Worm (Caenorhabditis elegans) whole organism, L3 larva: ENCODE measurements around the gene pha-4.

Experiments used
- R02D3.7 ChIP-seq: fragments of 150-350 bp; optimal IDR thresholded peaks from 2 replicates; lab custom pipeline; 2014; ENCODE audit warnings: missing biosample characterization, missing genetic modification characterization
- aly-2 ChIP-seq: fragments of 150-350 bp; optimal IDR thresholded peaks from 2 replicates; lab custom pipeline; 2014; ENCODE audit warnings: missing biosample characterization, missing genetic modification characterization
- ama-1 ChIP-seq: fragments of 150-350 bp; optimal IDR thresholded peaks from 2 replicates; lab custom pipeline; 2018
- ceh-16 ChIP-seq: sonication (generic microtip); optimal IDR thresholded peaks from 2 replicates; lab custom pipeline; 2017; ENCODE audit warnings: missing biosample characterization, missing genetic modification characterization
- ceh-28 ChIP-seq: fragments of 150-350 bp; optimal IDR thresholded peaks from 2 replicates; lab custom pipeline; 2014; ENCODE audit warnings: missing biosample characterization, missing genetic modification reagents, missing genetic modification characterization
- ceh-82 ChIP-seq: fragments of 150-350 bp; optimal IDR thresholded peaks from 2 replicates; lab custom pipeline; 2014; ENCODE audit warnings: missing biosample characterization, missing genetic modification characterization
- ceh-9 ChIP-seq: sonication (generic microtip); optimal IDR thresholded peaks from 2 replicates; lab custom pipeline; 2018; ENCODE audit warnings: missing biosample characterization, missing genetic modification characterization
- egl-5 ChIP-seq: fragments of 150-350 bp; optimal IDR thresholded peaks from 2 replicates; lab custom pipeline; 2017; ENCODE audit warnings: missing biosample characterization, missing genetic modification reagents, missing genetic modification characterization, inconsistent platforms
- elt-1 ChIP-seq: fragments of 150-350 bp; optimal IDR thresholded peaks from 2 replicates; lab custom pipeline; 2014; ENCODE audit warnings: missing biosample characterization, missing genetic modification characterization
- elt-2 ChIP-seq: sonication (generic microtip); optimal IDR thresholded peaks from 2 replicates; lab custom pipeline; 2016; ENCODE audit warnings: missing genetic modification reagents, mild to moderate bottlenecking, missing genetic modification characterization, missing compliant biosample characterization
- fkh-10 ChIP-seq: sonication (generic microtip); optimal IDR thresholded peaks from 2 replicates; lab custom pipeline; 2017; ENCODE audit warnings: missing biosample characterization, missing genetic modification reagents, missing genetic modification characterization
- fos-1 ChIP-seq: fragments of 150-350 bp; optimal IDR thresholded peaks from 2 replicates; lab custom pipeline; 2014; ENCODE audit warnings: missing biosample characterization, missing genetic modification characterization
- hmg-11 ChIP-seq: sonication (generic microtip); optimal IDR thresholded peaks from 2 replicates; lab custom pipeline; 2016; ENCODE audit warnings: missing genetic modification characterization, missing compliant biosample characterization
- jun-1 ChIP-seq: fragments of 150-350 bp; optimal IDR thresholded peaks from 2 replicates; lab custom pipeline; 2014; ENCODE audit warnings: missing biosample characterization, missing genetic modification reagents, missing genetic modification characterization
- lin-15B ChIP-seq: fragments of 150-350 bp; optimal IDR thresholded peaks from 2 replicates; lab custom pipeline; 2014; ENCODE audit warnings: missing biosample characterization, missing genetic modification characterization
- lin-39 ChIP-seq: fragments of 150-350 bp; optimal IDR thresholded peaks from 2 replicates; lab custom pipeline; 2018; ENCODE audit warnings: missing biosample characterization, missing genetic modification reagents, missing genetic modification characterization
- lsy-12 ChIP-seq: sonication (generic microtip); optimal IDR thresholded peaks from 2 replicates; lab custom pipeline; 2016; ENCODE audit warnings: mild to moderate bottlenecking, missing genetic modification characterization, missing compliant biosample characterization
- mdl-1 ChIP-seq: fragments of 150-350 bp; optimal IDR thresholded peaks from 2 replicates; lab custom pipeline; 2014; ENCODE audit warnings: missing biosample characterization, missing genetic modification characterization
- mml-1 ChIP-seq: fragments of 150-350 bp; sonication (generic microtip); optimal IDR thresholded peaks from 3 replicates; lab custom pipeline; 2014; ENCODE audit warnings: missing biosample characterization, missing genetic modification characterization
- nfya-1 ChIP-seq: sonication (generic microtip); optimal IDR thresholded peaks from 2 replicates; lab custom pipeline; 2017; ENCODE audit warnings: missing genetic modification characterization, mild to moderate bottlenecking, missing compliant biosample characterization, antibody characterized with exemption, moderate library complexity; ENCODE audit not compliant: insufficient read depth
- nhr-12 ChIP-seq: fragments of 150-350 bp; optimal IDR thresholded peaks from 2 replicates; lab custom pipeline; 2014; ENCODE audit warnings: missing biosample characterization, missing genetic modification characterization
- nhr-23 ChIP-seq: fragments of 150-350 bp; optimal IDR thresholded peaks from 2 replicates; lab custom pipeline; 2014; ENCODE audit warnings: missing biosample characterization, missing genetic modification reagents, missing genetic modification characterization
- nhr-25 ChIP-seq: sonication (generic microtip); optimal IDR thresholded peaks from 2 replicates; lab custom pipeline; 2017; ENCODE audit warnings: missing biosample characterization, missing genetic modification characterization
- nhr-28 ChIP-seq: fragments of 150-350 bp; optimal IDR thresholded peaks from 2 replicates; lab custom pipeline; 2014; ENCODE audit warnings: missing biosample characterization, missing genetic modification characterization
- nhr-43 ChIP-seq: sonication (generic microtip); optimal IDR thresholded peaks from 2 replicates; lab custom pipeline; 2016; ENCODE audit warnings: mild to moderate bottlenecking, missing genetic modification characterization, missing compliant biosample characterization; ENCODE audit not compliant: poor library complexity, severe bottlenecking
- pha-4 ChIP-seq: fragments of 150-350 bp; optimal IDR thresholded peaks from 2 replicates; lab custom pipeline; 2014; ENCODE audit warnings: missing biosample characterization, missing genetic modification reagents, missing genetic modification characterization
- pqm-1 ChIP-seq: fragments of 150-350 bp; optimal IDR thresholded peaks from 2 replicates; lab custom pipeline; 2017; ENCODE audit warnings: missing biosample characterization, missing genetic modification characterization, inconsistent platforms
- snpc-4 ChIP-seq: fragments of 150-350 bp; optimal IDR thresholded peaks from 2 replicates; lab custom pipeline; 2014; ENCODE audit warnings: missing biosample characterization, missing genetic modification characterization
- tbx-2 ChIP-seq: sonication (generic microtip); optimal IDR thresholded peaks from 2 replicates; lab custom pipeline; 2016; ENCODE audit warnings: mild to moderate bottlenecking, missing genetic modification characterization, missing compliant biosample characterization
- unc-39 ChIP-seq: sonication (generic microtip); optimal IDR thresholded peaks from 4 replicates; lab custom pipeline; 2017; ENCODE audit warnings: missing biosample characterization, missing genetic modification characterization
- unc-62 ChIP-seq: fragments of 150-350 bp; sonication (generic microtip); optimal IDR thresholded peaks from 4 replicates; lab custom pipeline; 2014; ENCODE audit warnings: missing biosample characterization, missing genetic modification reagents, missing genetic modification characterization
- zag-1 ChIP-seq: fragments of 150-350 bp; optimal IDR thresholded peaks from 2 replicates; lab custom pipeline; 2014; ENCODE audit warnings: missing biosample characterization, missing genetic modification characterization
- ztf-11 ChIP-seq: fragments of 150-350 bp; optimal IDR thresholded peaks from 2 replicates; lab custom pipeline; 2014; ENCODE audit warnings: missing biosample characterization, missing genetic modification characterization
- ztf-4 ChIP-seq: fragments of 150-350 bp; optimal IDR thresholded peaks from 2 replicates; lab custom pipeline; 2014; ENCODE audit warnings: missing biosample characterization, missing genetic modification characterization

pha-4 gene

DNA sequence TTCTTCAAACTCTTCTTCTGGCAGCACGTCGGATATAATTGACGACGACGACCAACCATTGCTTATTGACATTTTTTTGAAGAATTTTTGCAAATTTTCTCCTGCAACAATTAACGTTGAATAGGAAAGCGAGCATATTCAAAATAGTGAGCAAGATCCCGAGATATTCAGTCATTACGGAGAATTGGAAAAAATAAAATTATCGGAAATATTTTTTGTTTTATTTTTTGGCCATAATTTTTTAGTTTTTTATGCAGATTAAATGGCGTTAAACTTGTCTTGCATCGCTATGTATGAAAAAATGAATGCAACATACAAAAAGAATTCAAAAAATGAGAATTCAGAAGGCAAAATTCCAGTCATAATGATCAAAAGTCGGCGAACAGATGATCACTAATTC is 17.2 kb downstream of the pha-4 start, which contains the start of gene elp-1:
Gene elp-1, minus strand, starts transcription at position 101 of the 400 bp plus-strand sequence.
- TF ChIP-seq ceh-9 (tag; lab: Kevin White, UChicago) = no peak
- no peak for TF ChIP-seq lin-39
- TF ChIP-seq lsy-12 (tag; lab: Kevin White, UChicago) = no peak

ce11 chrV:20770846-20771245 is 18.0 kb downstream of the pha-4 start:
- peak; percentile 71 for TF ChIP-seq elt-2
- no peak for TF ChIP-seq ceh-28 (tag; lab: Kevin White, UChicago)
- no peak for TF ChIP-seq zag-1 (tag; lab: Kevin White, UChicago)
- no peak for TF ChIP-seq ceh-16 (tag; lab: Kevin White, UChicago)
- no peak for TF ChIP-seq mdl-1
- TF ChIP-seq pqm-1 (tag; lab: Kevin White, UChicago) = peak; percentile 37
- no peak for TF ChIP-seq nhr-12 (tag; lab: Kevin White, UChicago)
- TF ChIP-seq tbx-2 (tag; lab: Kevin White, UChicago) = no peak
- TF ChIP-seq, all 47 proteins: peak for 2

DNA sequence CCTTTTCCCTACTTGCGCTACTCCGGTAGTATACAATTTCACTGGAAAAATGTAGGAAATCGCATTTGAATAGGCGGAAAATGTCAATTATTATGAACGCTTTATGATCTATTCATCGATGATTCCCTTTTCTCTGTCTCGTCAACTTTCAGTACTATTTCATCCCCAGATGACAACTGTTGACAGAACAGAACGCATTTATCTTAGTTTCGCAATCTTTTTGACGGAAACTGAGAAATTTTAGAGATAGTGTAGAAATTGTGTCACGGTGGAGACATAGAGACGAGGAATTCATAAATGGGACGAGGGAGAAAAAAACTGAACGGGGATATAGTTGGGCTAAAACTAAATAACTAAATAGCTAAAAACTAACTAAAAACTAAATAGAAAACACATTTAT is 18.9 kb downstream of the pha-4 start:
- TF ChIP-seq egl-5 (tag; lab: Kevin White, UChicago) (no peak), nhr-23 (tag; lab: Kevin White, UChicago) (peak; percentile 2), ceh-9 (tag; lab: Kevin White, UChicago) (no peak), unc-62 (GFP tag; lab: Kevin White, UChicago) (peak; percentile 24), nhr-12 (tag; lab: Kevin White, UChicago) (no peak), nhr-43 (tag; lab: Kevin White, UChicago) (no peak), ama-1 (lab: Kevin White, UChicago) (no peak)

ce11 chrV:20773647-20774046 is 20.8 kb downstream of the pha-4 start, which contains the start of gene F38A6.5:
TSS of gene F38A6.5 (minus strand) at chrV:20773747.
- TF ChIP-seq ceh-28 (tag; lab: Kevin White, UChicago) = peak; percentile 2
- TF ChIP-seq jun-1 = no peak

ce11 chrV:20775269-20775668 is 22.4 kb downstream of the pha-4 start, which contains the start of gene F38A6.4:
TSS of gene F38A6.4 (minus strand) at chrV:20775369.
- TF ChIP-seq nhr-25 (tag; lab: Kevin White, UChicago) (peak; percentile 14), ceh-16 (tag; lab: Kevin White, UChicago) (no peak)

- TF ChIP-seq pha-4 (tag; lab: Kevin White, UChicago) (no peak), elt-2 (peak; percentile 46), fos-1 (tag; lab: Kevin White, UChicago) (no peak), hmg-11 (tag; lab: Kevin White, UChicago) (peak; percentile 37), nfya-1 (tag; lab: Kevin White, UChicago) (peak; percentile 75), ztf-11 (no peak), ama-1 (lab: Kevin White, UChicago) (peak; percentile 92), unc-62 (GFP tag; lab: Kevin White, UChicago) (no peak), R02D3.7 (no peak), nhr-28 (tag; lab: Kevin White, UChicago) (no peak), lin-39 (peak; percentile 71), elt-1 (peak; percentile 1), mml-1 (no peak), pqm-1 (tag; lab: Kevin White, UChicago) (peak; percentile 7), mdl-1 (peak; percentile 15), ztf-4 (tag; lab: Kevin White, UChicago) (no peak), fkh-10 (GFP tag; lab: Kevin White, UChicago) (no peak), aly-2 (tag; lab: Kevin White, UChicago) (no peak), unc-39 (no peak), ceh-82 (tag; lab: Kevin White, UChicago) (no peak), ceh-28 (tag; lab: Kevin White, UChicago) (peak; percentile 17), jun-1 (peak; percentile 80), nhr-23 (tag; lab: Kevin White, UChicago) (no peak), snpc-4 (tag; lab: Kevin White, UChicago) (peak; percentile 59), lin-15B (peak; percentile 26)
Measured at ce11 chrV:20776761-20777160, 23.9 kb downstream of the pha-4 start.
